Fruit fly (Drosophila melanogaster) whole organism, embryonic: ENCODE data around the gene Hs6st.
A peak's percentile ranks its signal among the peaks of the same experiment; 100 is the strongest.

Experiments
- Ada2b ChIP-seq: fragments of 200-800 bp; sonication (Bioruptor generic); IDR thresholded peaks from 2 replicates; pipeline ENCODE4 v1.3.6; 2022; ENCODE audit warnings: missing biosample characterization, missing genetic modification characterization
- Asciz ChIP-seq: fragments of 200-800 bp; sonication (Bioruptor generic); optimal IDR thresholded peaks from 2 replicates; lab custom pipeline; 2017; ENCODE audit warnings: missing biosample characterization, mild to moderate bottlenecking, missing genetic modification characterization, missing genetic modification reagents
- BEAF-32 ChIP-seq: fragments of 200-800 bp; sonication (Bioruptor generic); optimal IDR thresholded peaks from 3 replicates; lab custom pipeline; 2017; ENCODE audit warnings: missing biosample characterization, missing genetic modification characterization, mild to moderate bottlenecking, moderate library complexity, missing genetic modification reagents
- CG1024 ChIP-seq: fragments of 200-800 bp; sonication (Bioruptor generic); IDR thresholded peaks from 2 replicates; pipeline ENCODE4 v1.3.6; 2022; ENCODE audit warnings: missing biosample characterization, missing genetic modification characterization
- CG10543 ChIP-seq: fragments of 200-800 bp; sonication (Bioruptor generic); optimal IDR thresholded peaks from 3 replicates; lab custom pipeline; 2017; ENCODE audit warnings: missing biosample characterization, mild to moderate bottlenecking, missing genetic modification characterization, moderate library complexity
- CG11247 ChIP-seq: fragments of 200-800 bp; sonication (Bioruptor generic); IDR thresholded peaks from 2 replicates; pipeline ENCODE4 v1.3.6; 2022; ENCODE audit warnings: missing biosample characterization, missing genetic modification characterization
- CG11695 ChIP-seq: fragments of 200-800 bp; sonication (Bioruptor generic); IDR thresholded peaks from 3 replicates; pipeline ENCODE4 v1.3.6; 2022; ENCODE audit warnings: missing biosample characterization, missing genetic modification characterization
- CG12659 ChIP-seq: fragments of 200-800 bp; sonication (Bioruptor generic); optimal IDR thresholded peaks from 3 replicates; lab custom pipeline; 2017; ENCODE audit warnings: mild to moderate bottlenecking, missing biosample characterization, missing genetic modification reagents, missing genetic modification characterization
- CG14014 ChIP-seq: fragments of 200-800 bp; sonication (Bioruptor generic); IDR thresholded peaks from 2 replicates; pipeline ENCODE4 v1.3.6; 2022; ENCODE audit warnings: missing biosample characterization, missing genetic modification characterization
- CG14860 ChIP-seq: fragments of 200-800 bp; sonication (Bioruptor generic); IDR thresholded peaks from 3 replicates; pipeline ENCODE4 v1.3.6; 2022; ENCODE audit warnings: missing biosample characterization, missing genetic modification characterization; ENCODE audit not compliant: partially characterized antibody
- CG15011 ChIP-seq: fragments of 200-800 bp; sonication (Bioruptor generic); optimal IDR thresholded peaks from 3 replicates; lab custom pipeline; 2018; ENCODE audit warnings: missing biosample characterization, mild to moderate bottlenecking, missing genetic modification characterization
- CG1647 ChIP-seq: fragments of 200-800 bp; sonication (Bioruptor generic); optimal IDR thresholded peaks from 3 replicates; lab custom pipeline; 2016; ENCODE audit warnings: missing biosample characterization, missing genetic modification characterization
- CG16779 ChIP-seq: fragments of 200-800 bp; sonication (Bioruptor generic); IDR thresholded peaks from 2 replicates; pipeline ENCODE4 v1.3.6; 2022; ENCODE audit warnings: missing biosample characterization, missing genetic modification characterization
- CG16815 ChIP-seq: fragments of 200-800 bp; sonication (Bioruptor generic); optimal IDR thresholded peaks from 3 replicates; lab custom pipeline; 2017; ENCODE audit warnings: missing biosample characterization, mild to moderate bottlenecking, missing genetic modification characterization
- CG17361 ChIP-seq: fragments of 200-800 bp; sonication (Bioruptor generic); IDR thresholded peaks from 3 replicates; pipeline ENCODE4 v1.3.6; 2022; ENCODE audit warnings: missing biosample characterization, missing genetic modification characterization
- CG18262 ChIP-seq: fragments of 200-800 bp; optimal IDR thresholded peaks from 3 replicates; lab custom pipeline; 2019; ENCODE audit warnings: missing biosample characterization, mild to moderate bottlenecking, missing genetic modification characterization, moderate library complexity
- CG30403 ChIP-seq: fragments of 200-800 bp; sonication (Bioruptor generic); optimal IDR thresholded peaks from 3 replicates; lab custom pipeline; 2016; ENCODE audit warnings: missing biosample characterization, missing genetic modification characterization
- CG6791 ChIP-seq: fragments of 200-800 bp; sonication (Bioruptor generic); IDR thresholded peaks from 3 replicates; pipeline ENCODE4 v1.3.6; 2022; ENCODE audit warnings: missing biosample characterization, missing genetic modification characterization; ENCODE audit not compliant: partially characterized antibody
- CG7271 ChIP-seq: fragments of 200-800 bp; sonication (Bioruptor generic); optimal IDR thresholded peaks from 2 replicates; lab custom pipeline; 2018; ENCODE audit warnings: missing biosample characterization, mild to moderate bottlenecking, missing genetic modification characterization, moderate library complexity
- CG7963 ChIP-seq: fragments of 200-800 bp; sonication (Bioruptor generic); IDR thresholded peaks from 3 replicates; pipeline ENCODE4 v1.3.6; 2022; ENCODE audit warnings: missing biosample characterization, missing genetic modification characterization; ENCODE audit not compliant: partially characterized antibody
- D ChIP-seq, 2 experiments: fragments of 200-800 bp in 1 of 2; fragments of >200 bp in 1 of 2; sonication (Bioruptor generic) in 1 of 2; optimal IDR thresholded peaks; 2 replicates in 1 of 2; 3 replicates in 1 of 2; lab custom pipeline; 2017; ENCODE audit warnings: mild to moderate bottlenecking in 1 of 2, missing biosample characterization in 1 of 2, missing genetic modification characterization in 1 of 2, missing genetic modification reagents in 1 of 2
- Dp ChIP-seq: fragments of 200-800 bp; sonication (Bioruptor generic); optimal IDR thresholded peaks from 2 replicates; lab custom pipeline; 2018; ENCODE audit warnings: missing biosample characterization, mild to moderate bottlenecking, missing genetic modification characterization, moderate library complexity
- Hr51 ChIP-seq, 2 experiments: fragments of 200-800 bp; sonication (Bioruptor generic); optimal IDR thresholded peaks; 2 replicates in 1 of 2; 3 replicates in 1 of 2; lab custom pipeline; 2016 to 2018; ENCODE audit warnings: missing biosample characterization in 2 of 2, missing genetic modification characterization in 2 of 2, mild to moderate bottlenecking in 1 of 2, moderate library complexity in 1 of 2
- Mad ChIP-seq: fragments of 200-800 bp; sonication (Bioruptor generic); optimal IDR thresholded peaks from 2 replicates; lab custom pipeline; 2016; ENCODE audit warnings: missing biosample characterization, missing genetic modification characterization
- NfI ChIP-seq: fragments of 200-800 bp; sonication (Bioruptor generic); optimal IDR thresholded peaks from 3 replicates; lab custom pipeline; 2018; ENCODE audit warnings: missing biosample characterization, mild to moderate bottlenecking, missing genetic modification characterization, moderate library complexity
- Side ChIP-seq: fragments of 200-800 bp; sonication (Bioruptor generic); optimal IDR thresholded peaks from 2 replicates; lab custom pipeline; 2016; ENCODE audit warnings: missing biosample characterization, missing genetic modification characterization
- Ssrp ChIP-seq: fragments of 200-800 bp; sonication (Bioruptor generic); optimal IDR thresholded peaks from 2 replicates; lab custom pipeline; 2018; ENCODE audit warnings: missing biosample characterization, mild to moderate bottlenecking, missing genetic modification characterization, moderate library complexity
- abd-A ChIP-seq: fragments of 200-800 bp; sonication (Bioruptor generic); optimal IDR thresholded peaks from 3 replicates; lab custom pipeline; 2019; ENCODE audit warnings: missing biosample characterization, mild to moderate bottlenecking, missing genetic modification characterization, moderate library complexity
- amos ChIP-seq: fragments of 200-800 bp; sonication (Bioruptor generic); IDR thresholded peaks from 2 replicates; pipeline ENCODE4 v1.3.6; 2022; ENCODE audit warnings: missing biosample characterization, missing genetic modification characterization; ENCODE audit not compliant: partially characterized antibody
- chn ChIP-seq: fragments of 200-800 bp; sonication (Bioruptor generic); optimal IDR thresholded peaks from 2 replicates; lab custom pipeline; 2016; ENCODE audit warnings: missing biosample characterization, missing genetic modification characterization
- ci ChIP-seq: fragments of 200-800 bp; sonication (Bioruptor generic); IDR thresholded peaks from 3 replicates; pipeline ENCODE4 v1.3.6; 2022; ENCODE audit warnings: missing biosample characterization, missing genetic modification characterization
- fd102C ChIP-seq: fragments of 200-800 bp; sonication (Bioruptor generic); optimal IDR thresholded peaks from 2 replicates; lab custom pipeline; 2018; ENCODE audit warnings: missing biosample characterization, mild to moderate bottlenecking, missing genetic modification characterization, moderate library complexity
- gce ChIP-seq: fragments of 200-800 bp; sonication (Bioruptor generic); IDR thresholded peaks from 3 replicates; pipeline ENCODE4 v1.3.6; 2022; ENCODE audit warnings: missing biosample characterization, missing genetic modification characterization
- gro ChIP-seq: fragments of 200-800 bp; sonication (Bioruptor generic); optimal IDR thresholded peaks from 2 replicates; lab custom pipeline; 2016; ENCODE audit warnings: missing biosample characterization, missing genetic modification characterization
- inv ChIP-seq: fragments of 200-800 bp; sonication (Bioruptor generic); IDR thresholded peaks from 2 replicates; pipeline ENCODE4 v1.3.6; 2022; ENCODE audit warnings: missing biosample characterization, missing genetic modification characterization; ENCODE audit not compliant: partially characterized antibody
- jumu ChIP-seq: fragments of 200-800 bp; sonication (Bioruptor generic); optimal IDR thresholded peaks from 3 replicates; lab custom pipeline; 2016; ENCODE audit warnings: missing biosample characterization, missing genetic modification characterization
- kni ChIP-seq: fragments of 200-800 bp; sonication (Bioruptor generic); optimal IDR thresholded peaks from 3 replicates; lab custom pipeline; 2017; ENCODE audit warnings: mild to moderate bottlenecking, missing biosample characterization, missing genetic modification reagents, missing genetic modification characterization
- lilli ChIP-seq: fragments of 200-800 bp; sonication (Bioruptor generic); optimal IDR thresholded peaks from 3 replicates; lab custom pipeline; 2016; ENCODE audit warnings: missing biosample characterization, missing genetic modification characterization
- nau ChIP-seq: fragments of 200-800 bp; sonication (Bioruptor generic); optimal IDR thresholded peaks from 3 replicates; lab custom pipeline; 2017; ENCODE audit warnings: missing biosample characterization, mild to moderate bottlenecking, missing genetic modification characterization, missing genetic modification reagents
- nom ChIP-seq: fragments of 200-800 bp; sonication (Bioruptor generic); optimal IDR thresholded peaks from 2 replicates; lab custom pipeline; 2017; ENCODE audit warnings: missing biosample characterization, missing genetic modification characterization, mild to moderate bottlenecking, moderate library complexity, missing genetic modification reagents
- p53 ChIP-seq: fragments of 200-800 bp; sonication (Bioruptor generic); optimal IDR thresholded peaks from 2 replicates; lab custom pipeline; 2016; ENCODE audit warnings: missing biosample characterization, missing genetic modification characterization
- pnt ChIP-seq: fragments of 200-800 bp; sonication (Bioruptor generic); optimal IDR thresholded peaks from 3 replicates; lab custom pipeline; 2016; ENCODE audit warnings: missing biosample characterization, missing genetic modification characterization
- psq ChIP-seq: fragments of 200-800 bp; sonication (Bioruptor generic); optimal IDR thresholded peaks from 2 replicates; lab custom pipeline; 2017; ENCODE audit warnings: missing biosample characterization, missing genetic modification characterization
- sd ChIP-seq: fragments of 200-800 bp; sonication (Bioruptor generic); optimal IDR thresholded peaks from 3 replicates; lab custom pipeline; 2018; ENCODE audit warnings: missing biosample characterization, mild to moderate bottlenecking, missing genetic modification characterization, moderate library complexity
- sob ChIP-seq: fragments of 200-800 bp; sonication (Bioruptor generic); IDR thresholded peaks from 2 replicates; pipeline ENCODE4 v1.3.6; 2022; ENCODE audit warnings: missing biosample characterization, missing genetic modification characterization
- stwl ChIP-seq: fragments of 200-800 bp; sonication (Bioruptor generic); optimal IDR thresholded peaks from 3 replicates; lab custom pipeline; 2018; ENCODE audit warnings: missing biosample characterization, mild to moderate bottlenecking, missing genetic modification characterization, moderate library complexity
- vvl ChIP-seq: fragments of 200-800 bp; sonication (Bioruptor generic); IDR thresholded peaks from 2 replicates; pipeline ENCODE4 v1.3.6; 2022; ENCODE audit warnings: missing biosample characterization, missing genetic modification characterization

Gene Hs6st

DNA sequence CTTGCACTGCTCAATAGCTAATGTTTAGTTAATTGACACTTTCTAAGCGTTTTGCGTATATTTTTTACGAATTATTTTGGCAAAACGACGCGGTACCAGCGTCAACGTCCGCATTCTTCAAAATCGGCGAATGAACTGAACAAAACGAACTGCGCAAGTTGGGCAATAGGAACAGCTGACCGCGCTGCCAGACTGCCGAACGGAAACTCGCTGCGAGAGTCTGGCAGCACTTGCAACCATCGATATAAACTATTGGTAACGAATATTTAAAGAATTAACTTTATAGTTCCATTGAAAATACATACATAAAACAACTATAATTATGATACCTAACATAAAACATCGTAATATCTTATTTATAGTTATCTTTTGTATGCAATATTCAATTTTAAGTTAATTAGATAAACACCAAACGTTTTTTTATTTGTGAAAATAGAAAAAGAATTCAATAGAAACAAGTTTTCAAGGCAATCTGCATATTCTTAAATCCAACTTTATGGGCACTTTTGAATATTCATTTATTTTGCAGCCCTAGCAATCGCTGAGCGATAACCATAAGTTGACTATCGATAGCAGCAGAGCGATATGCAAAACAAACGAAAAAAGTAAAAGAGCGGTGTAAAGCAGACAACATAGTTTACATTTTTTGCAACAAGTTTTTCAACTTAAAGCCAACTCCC is at the start of gene Hs6st, which contains the start of gene MED25:
Gene Hs6st (minus strand): TSS at position 141 of the 680 bp plus-strand sequence.
Gene MED25 (plus strand): TSS at position 576 of the 680 bp plus-strand sequence.
- no peak; the same call in 1 of the 2 replicates for TF ChIP-seq Ada2b (GFP tag; lab: Robert Waterston, UW)
- no peak for TF ChIP-seq p53
- TF ChIP-seq stwl (tag; lab: Kevin White, UChicago) = peak; percentile 60
- peak; percentile 40; the same call in 1 of the 2 replicates for TF ChIP-seq CG14014 (GFP tag; lab: Robert Waterston, UW)
- TF ChIP-seq inv (GFP tag; lab: Robert Waterston, UW) = peak; percentile 71
- TF ChIP-seq Asciz (GFP tag; lab: Kevin White, UChicago) = peak; percentile 17
- peak; percentile 97 for TF ChIP-seq psq (GFP tag; lab: Kevin White, UChicago)
- no peak for TF ChIP-seq Hr51 (GFP tag; optimal IDR thresholded peaks at IDR 0.05; lab: Kevin White, UChicago)
- TF ChIP-seq sob (GFP tag; lab: Robert Waterston, UW) = peak; percentile 62
- TF ChIP-seq BEAF-32 (GFP tag; lab: Kevin White, UChicago) = peak; percentile 88
- no peak for TF ChIP-seq gce (GFP tag; lab: Robert Waterston, UW)
- peak; percentile 40 for TF ChIP-seq vvl (GFP tag; lab: Robert Waterston, UW)
- TF ChIP-seq gro = no peak
- TF ChIP-seq chn (GFP tag; lab: Kevin White, UChicago) = no peak
- TF ChIP-seq ci (GFP tag; lab: Robert Waterston, UW) = peak; percentile 29; the same call in 2 of the 3 replicates
- TF ChIP-seq D (optimal IDR thresholded peaks at IDR 0.05; lab: Kevin White, UChicago) = no peak
- peak; percentile 19 for TF ChIP-seq D (GFP tag; optimal IDR thresholded peaks at IDR 0.05; lab: Kevin White, UChicago)
- no peak for TF ChIP-seq nau (GFP tag; lab: Kevin White, UChicago)
- no peak; the same call in 1 of the 2 replicates for TF ChIP-seq CG1024 (GFP tag; lab: Robert Waterston, UW)
- peak; percentile 77 for TF ChIP-seq CG10543
- TF ChIP-seq Ssrp (tag; lab: Kevin White, UChicago) = no peak
- peak; percentile 59 for TF ChIP-seq CG15011
- peak; percentile 36 for TF ChIP-seq sd
- no peak for TF ChIP-seq CG16779 (GFP tag; lab: Robert Waterston, UW)
- TF ChIP-seq lilli = peak; percentile 35
- TF ChIP-seq CG30403 (GFP tag; lab: Kevin White, UChicago) = peak; percentile 34
- no peak for TF ChIP-seq Side (GFP tag; lab: Kevin White, UChicago)
- TF ChIP-seq Dp = peak; percentile 49
- TF ChIP-seq Mad = no peak
- TF ChIP-seq CG14860 (GFP tag; lab: Robert Waterston, UW) = peak; percentile 45; the same call in 1 of the 3 replicates
- no peak for TF ChIP-seq jumu
- TF ChIP-seq CG7963 (GFP tag; lab: Robert Waterston, UW) = peak; percentile 58; the same call in 2 of the 3 replicates
- TF ChIP-seq amos = peak; percentile 72; the same call in 1 of the 2 replicates
- peak; percentile 58; the same call in 2 of the 3 replicates for TF ChIP-seq CG17361 (GFP tag; lab: Robert Waterston, UW)
- peak; percentile 71 for TF ChIP-seq CG6791 (GFP tag; lab: Robert Waterston, UW)
- TF ChIP-seq CG16815 (GFP tag; lab: Kevin White, UChicago) = no peak
- TF ChIP-seq NfI (GFP tag; lab: Kevin White, UChicago) = peak; percentile 39
- TF ChIP-seq fd102C (GFP tag; lab: Kevin White, UChicago) = no peak
- peak; percentile 73 for TF ChIP-seq CG12659 (GFP tag; lab: Kevin White, UChicago)
- no peak for TF ChIP-seq abd-A (tag; lab: Kevin White, UChicago)
- peak; percentile 41 for TF ChIP-seq CG1647
- no peak for TF ChIP-seq CG11695
- TF ChIP-seq kni (GFP tag; lab: Kevin White, UChicago) = peak; percentile 50
- no peak for TF ChIP-seq CG7271 (tag; lab: Kevin White, UChicago)
- no peak for TF ChIP-seq nom (GFP tag; lab: Kevin White, UChicago)
- TF ChIP-seq CG11247 (GFP tag; lab: Robert Waterston, UW) = peak; percentile 29; the same call in 1 of the 2 replicates
- peak; percentile 29 for TF ChIP-seq CG18262 (tag; lab: Kevin White, UChicago)
- no peak for TF ChIP-seq pnt (GFP tag; lab: Kevin White, UChicago)
